Fruit fly (Drosophila melanogaster) whole organism: Measurements from ENCODE around the gene CG31869.

Experiments used
- CG8478 ChIP-seq: fragments of >200 bp; optimal IDR thresholded peaks from 2 replicates; lab custom pipeline; 2018; ENCODE audit warnings: inconsistent platforms
- Dll ChIP-seq: fragments of >200 bp; optimal IDR thresholded peaks from 2 replicates; lab custom pipeline; 2017
- EcR ChIP-seq, 2 experiments: fragments of >200 bp; optimal IDR thresholded peaks; 2 replicates each; lab custom pipeline; 2017; ENCODE audit warnings: missing biosample characterization in 2 of 2, missing genetic modification characterization in 2 of 2, missing genetic modification reagents in 2 of 2
- pan ChIP-seq: fragments of >200 bp; optimal IDR thresholded peaks from 2 replicates; lab custom pipeline; 2017
- psq ChIP-seq: fragments of >200 bp; optimal IDR thresholded peaks from 2 replicates; lab custom pipeline; 2017
- usp ChIP-seq: fragments of >200 bp; optimal IDR thresholded peaks from 2 replicates; lab custom pipeline; 2017; ENCODE audit warnings: missing biosample characterization, missing genetic modification characterization, mixed read lengths

DNA sequence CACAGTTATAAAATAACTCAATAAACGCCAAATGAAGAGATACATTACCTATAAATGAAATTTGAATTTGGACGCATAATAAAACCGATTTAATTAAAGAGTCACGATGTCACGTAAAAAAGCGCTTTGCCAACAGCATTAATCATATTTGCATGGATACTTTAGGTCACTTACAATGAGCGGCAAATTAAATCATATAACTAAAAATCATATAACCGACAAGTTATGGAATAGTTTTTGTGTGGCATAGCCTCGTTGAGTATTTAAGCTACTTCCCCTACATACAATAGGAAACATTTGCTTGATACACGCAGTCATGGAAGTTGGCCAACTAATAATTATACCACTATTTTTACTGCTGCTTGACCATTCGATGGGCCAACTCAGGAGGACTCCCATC is 17.9 kb upstream of the CG31869 start, which contains the start of gene CG6508:
- TF ChIP-seq pan (lab: Kevin White, UChicago) = no peak
- TF ChIP-seq psq (lab: Kevin White, UChicago) = no peak
- TF ChIP-seq EcR (GFP tag; optimal IDR thresholded peaks at IDR 0.05; lab: Kevin White, UChicago) = no peak
- TF ChIP-seq CG8478 (lab: Kevin White, UChicago) = no peak
- no peak for TF ChIP-seq usp (GFP tag; lab: Kevin White, UChicago)
- TF ChIP-seq Dll (lab: Kevin White, UChicago) = no peak
